Worm (Caenorhabditis elegans) whole organism, L1 larva: Measurements from ENCODE around the gene ucr-1.

ENCODE experiments used
- alr-1 ChIP-seq: fragments of 200-800 bp; sonication (Bioruptor generic); optimal IDR thresholded peaks from 2 replicates; lab custom pipeline; 2018; ENCODE audit warnings: borderline replicate concordance, mild to moderate bottlenecking, missing genetic modification characterization, missing compliant biosample characterization
- aly-2 ChIP-seq: fragments of 150-350 bp; optimal IDR thresholded peaks from 2 replicates; lab custom pipeline; 2014; ENCODE audit warnings: missing biosample characterization, missing genetic modification characterization
- elt-3 ChIP-seq, 6 experiments: fragments of 150-350 bp in 1 of 6; sonication (generic microtip); optimal IDR thresholded peaks; 2 replicates each; lab custom pipeline; 2017 to 2018; ENCODE audit warnings: missing biosample characterization in 6 of 6, missing genetic modification characterization in 6 of 6, inconsistent platforms in 1 of 6
- grh-1 ChIP-seq: fragments of 200-800 bp; sonication (Bioruptor generic); IDR thresholded peaks from 2 replicates; pipeline ENCODE4 v1.3.6; 2022; ENCODE audit warnings: missing genetic modification reagents, missing genetic modification characterization, missing compliant biosample characterization
- nhr-76 ChIP-seq: sonication (generic microtip); optimal IDR thresholded peaks from 2 replicates; lab custom pipeline; 2017; ENCODE audit warnings: missing biosample characterization, missing genetic modification characterization
- rnt-1 ChIP-seq: sonication (generic microtip); optimal IDR thresholded peaks from 2 replicates; lab custom pipeline; 2016; ENCODE audit warnings: mild to moderate bottlenecking, missing genetic modification characterization, moderate library complexity, missing compliant biosample characterization
- skn-1 ChIP-seq: fragments of 150-350 bp; optimal IDR thresholded peaks from 2 replicates; lab custom pipeline; 2014; ENCODE audit warnings: missing biosample characterization, missing genetic modification characterization
- snpc-4 ChIP-seq: fragments of 150-350 bp; optimal IDR thresholded peaks from 2 replicates; lab custom pipeline; 2014; ENCODE audit warnings: missing biosample characterization, missing genetic modification characterization
- sox-4 ChIP-seq: sonication (generic microtip); optimal IDR thresholded peaks from 2 replicates; lab custom pipeline; 2016; ENCODE audit warnings: missing genetic modification characterization, missing compliant biosample characterization
- vab-15 ChIP-seq: sonication (generic microtip); optimal IDR thresholded peaks from 2 replicates; lab custom pipeline; 2017; ENCODE audit warnings: missing genotype, mild to moderate bottlenecking, missing genetic modification characterization, missing compliant biosample characterization
- ztf-4 ChIP-seq: fragments of 150-350 bp; optimal IDR thresholded peaks from 2 replicates; lab custom pipeline; 2014; ENCODE audit warnings: missing biosample characterization, missing genetic modification characterization

- peak; percentile 48 for TF ChIP-seq rnt-1 (tag; lab: Kevin White, UChicago)
- TF ChIP-seq grh-1, result no peak
- no peak for TF ChIP-seq sox-4 (tag; lab: Kevin White, UChicago)
- no peak for TF ChIP-seq ztf-4 (tag; lab: Kevin White, UChicago)
- TF ChIP-seq alr-1 (tag; lab: Kevin White, UChicago), result no peak
- TF ChIP-seq aly-2 (tag; lab: Kevin White, UChicago), result no peak
- TF ChIP-seq nhr-76 (tag; lab: Kevin White, UChicago), result no peak
- no peak for TF ChIP-seq vab-15 (tag; lab: Kevin White, UChicago)
- no peak for TF ChIP-seq snpc-4 (tag; lab: Kevin White, UChicago)
- no peak for TF ChIP-seq skn-1
- TF ChIP-seq elt-3 (tag; optimal IDR thresholded peaks at IDR 0.05; lab: Kevin White, UChicago), result no peak
Observed at ce11 chrIII:5630350-5630749, 38.4 kb downstream of the ucr-1 start.
